Fruit fly (Drosophila melanogaster): ENCODE measurements around the gene CG14852.
A peak's percentile ranks its signal among the peaks of the same experiment; 100 is the strongest.

CG14852 gene

DNA sequence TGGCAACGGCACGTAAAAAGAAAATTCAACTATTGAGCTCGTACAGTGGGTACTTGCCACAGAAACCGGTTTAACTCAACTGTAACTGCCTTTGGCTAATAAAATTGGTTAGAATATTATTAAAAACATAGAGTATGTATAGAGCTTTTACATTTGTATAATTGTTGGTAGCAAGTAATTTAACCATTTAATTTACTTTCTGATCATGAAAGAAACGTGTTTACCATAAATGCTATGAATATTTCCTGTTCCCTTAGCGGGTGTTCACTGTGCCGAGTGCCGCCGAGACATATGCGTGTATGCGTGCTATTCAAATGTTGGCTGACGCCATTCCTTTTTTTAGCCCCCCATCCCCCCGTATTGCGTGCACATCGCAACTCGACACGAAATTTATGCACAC, 17.0 kb upstream of the CG14852 start (continued):
- no peak for TF ChIP-seq CG6254 (GFP tag; optimal IDR thresholded peaks at IDR 0.05)
- TF ChIP-seq Six4 (GFP tag; optimal IDR thresholded peaks at IDR 0.05), result no peak
- peak; percentile 32 for TF ChIP-seq lab (GFP tag; optimal IDR thresholded peaks at IDR 0.05)
- no peak for TF ChIP-seq CG42726 (GFP tag; IDR thresholded peaks at IDR 0.05; ENCODE audit: partially characterized antibody)
- TF ChIP-seq zen (tag; optimal IDR thresholded peaks at IDR 0.05), result no peak
- TF ChIP-seq Ptx1 (GFP tag; IDR thresholded peaks at IDR 0.05), result no peak
- peak; percentile 9 for TF ChIP-seq gem (tag; optimal IDR thresholded peaks at IDR 0.05)
- TF ChIP-seq nom (GFP tag; optimal IDR thresholded peaks at IDR 0.05), result no peak
- TF ChIP-seq CG12104 (GFP tag; optimal IDR thresholded peaks at IDR 0.05), result no peak
- no peak for TF ChIP-seq hb (GFP tag; IDR thresholded peaks at IDR 0.05; ENCODE audit: partially characterized antibody)
- no peak for TF ChIP-seq B-H2 (GFP tag; optimal IDR thresholded peaks at IDR 0.05)
- peak; percentile 16 for TF ChIP-seq lilli (GFP tag; optimal IDR thresholded peaks at IDR 0.05)
- no peak for TF ChIP-seq CG1529 (GFP tag; optimal IDR thresholded peaks at IDR 0.05)
- TF ChIP-seq CG17385 (GFP tag; optimal IDR thresholded peaks at IDR 0.05), result no peak
- TF ChIP-seq twi (tag; optimal IDR thresholded peaks at IDR 0.05), result no peak
- TF ChIP-seq Ada2b (GFP tag; IDR thresholded peaks at IDR 0.05), result peak; percentile 27; the same call in 1 of the 2 replicates
- TF ChIP-seq Fer2 (tag; optimal IDR thresholded peaks at IDR 0.05), result no peak
- TF ChIP-seq CG32772 (GFP tag; IDR thresholded peaks at IDR 0.05), result no peak
- TF ChIP-seq Fer1 (GFP tag; optimal IDR thresholded peaks at IDR 0.05), result peak; percentile 23
- TF ChIP-seq unpg (GFP tag; optimal IDR thresholded peaks at IDR 0.05), result no peak
- TF ChIP-seq Hey (tag; optimal IDR thresholded peaks at IDR 0.05), result no peak
- TF ChIP-seq dmrt99B (tag; optimal IDR thresholded peaks at IDR 0.05), result peak; percentile 20
- TF ChIP-seq CG11085 (GFP tag; IDR thresholded peaks at IDR 0.05), result no peak
- TF ChIP-seq caup (GFP tag; optimal IDR thresholded peaks at IDR 0.05; ENCODE audit: severe bottlenecking), result no peak
- TF ChIP-seq CG5245 (GFP tag; optimal IDR thresholded peaks at IDR 0.05), result no peak
- peak; percentile 10 for TF ChIP-seq Hmr (GFP tag; optimal IDR thresholded peaks at IDR 0.05)
- peak; percentile 50 for TF ChIP-seq CG18599 (GFP tag; optimal IDR thresholded peaks at IDR 0.05)
- no peak for TF ChIP-seq NFAT (GFP tag; IDR thresholded peaks at IDR 0.05)
- TF ChIP-seq cato (GFP tag; optimal IDR thresholded peaks at IDR 0.05; ENCODE audit: borderline replicate concordance), result no peak
- TF ChIP-seq Ssrp (tag; optimal IDR thresholded peaks at IDR 0.05), result no peak
- TF ChIP-seq Lim3 (GFP tag; IDR thresholded peaks at IDR 0.05), result no peak
- no peak for TF ChIP-seq H2.0 (GFP tag; IDR thresholded peaks at IDR 0.05)
- no peak for TF ChIP-seq MESR4 (GFP tag; optimal IDR thresholded peaks at IDR 0.05)
- peak; percentile 62 for TF ChIP-seq row (GFP tag; IDR thresholded peaks at IDR 0.05)
- TF ChIP-seq vnd (GFP tag; IDR thresholded peaks at IDR 0.05; ENCODE audit: partially characterized antibody), result no peak
- TF ChIP-seq HLH3B (GFP tag; IDR thresholded peaks at IDR 0.05), result no peak
- no peak for TF ChIP-seq gt (GFP tag; IDR thresholded peaks at IDR 0.05)
- no peak for TF ChIP-seq CG11695 (GFP tag; IDR thresholded peaks at IDR 0.05)
- TF ChIP-seq tio (GFP tag; optimal IDR thresholded peaks at IDR 0.05), result no peak
- TF ChIP-seq CG4328 (GFP tag; optimal IDR thresholded peaks at IDR 0.05), result no peak
- no peak for TF ChIP-seq BtbVII (GFP tag; optimal IDR thresholded peaks at IDR 0.05)
- TF ChIP-seq sima (GFP tag; optimal IDR thresholded peaks at IDR 0.05), result no peak

DNA sequence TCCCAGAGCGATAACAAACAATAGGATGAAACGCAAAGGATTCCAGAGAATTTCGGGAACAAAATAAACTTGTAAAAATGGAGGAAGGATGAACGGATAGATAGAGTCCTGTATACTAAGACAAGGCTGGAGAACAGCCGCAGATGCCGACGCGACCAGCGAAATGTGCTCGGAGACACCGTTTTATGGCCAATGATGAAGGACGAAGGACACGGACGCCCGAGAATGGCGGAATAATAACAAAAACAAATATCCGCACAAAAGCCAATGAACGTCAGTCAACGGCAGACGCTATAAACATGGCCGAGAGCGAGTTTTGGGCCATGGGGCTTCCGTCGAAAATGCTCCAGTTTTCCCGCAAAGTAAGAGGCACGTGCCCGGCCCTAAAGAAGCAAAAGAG, 10.7 kb upstream of the CG14852 start:
- TF ChIP-seq CG1603 (tag; optimal IDR thresholded peaks at IDR 0.05) (no peak), klu (GFP tag; IDR thresholded peaks at IDR 0.05) (no peak), CG13894 (tag; optimal IDR thresholded peaks at IDR 0.05) (peak; percentile 68), trem (tag; optimal IDR thresholded peaks at IDR 0.05) (no peak), sens-2 (GFP tag; IDR thresholded peaks at IDR 0.05) (no peak), CG31224 (GFP tag; IDR thresholded peaks at IDR 0.05) (no peak), CG17802 (tag; optimal IDR thresholded peaks at IDR 0.05) (no peak), abd-A (tag; optimal IDR thresholded peaks at IDR 0.05) (peak; percentile 56), NfI (GFP tag; optimal IDR thresholded peaks at IDR 0.05) (no peak), CkIIα-i1 (GFP tag; IDR thresholded peaks at IDR 0.05) (no peak), CG34376 (GFP tag; optimal IDR thresholded peaks at IDR 0.05) (no peak), gro (GFP tag; optimal IDR thresholded peaks at IDR 0.05) (no peak)

All from whole organism, embryonic.